Worm (Caenorhabditis elegans): ENCODE results near the gene T22B2.3.

DNA sequence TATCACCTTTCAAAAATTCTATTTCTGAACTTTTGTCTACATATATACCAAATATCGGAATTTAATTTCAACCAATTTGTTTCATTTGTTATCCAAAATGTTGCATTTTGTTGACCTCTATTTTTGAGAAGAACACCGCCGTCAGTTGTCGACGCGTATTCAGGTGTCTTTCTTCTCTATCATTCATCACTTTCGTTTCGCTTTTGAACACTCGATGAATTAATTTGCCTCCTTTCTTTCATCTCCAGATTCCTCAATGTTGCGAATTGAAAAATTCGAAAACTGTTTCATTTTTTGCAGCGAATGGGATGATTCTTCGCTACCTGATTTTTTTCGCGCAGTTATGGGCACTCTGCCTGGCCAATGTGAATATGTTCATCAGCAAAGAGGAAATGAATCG lies 41.1 kb downstream of the T22B2.3 start, which contains the start of gene lin-18:
- TF ChIP-seq fos-1 (tag; optimal IDR thresholded peaks at IDR 0.05), result no peak
- TF ChIP-seq nhr-77 (tag; optimal IDR thresholded peaks at IDR 0.05), result no peak
- TF ChIP-seq ama-1 (optimal IDR thresholded peaks at IDR 0.05), result no peak
- no peak for TF ChIP-seq R02D3.7 (tag; optimal IDR thresholded peaks at IDR 0.05)
- no peak for TF ChIP-seq aly-2 (tag; optimal IDR thresholded peaks at IDR 0.05)
- TF ChIP-seq elt-3 (tag; optimal IDR thresholded peaks at IDR 0.05), result no peak
- no peak for TF ChIP-seq ztf-11 (tag; optimal IDR thresholded peaks at IDR 0.05)
- TF ChIP-seq lin-13 (GFP tag; optimal IDR thresholded peaks at IDR 0.05), result no peak
